Worm (Caenorhabditis elegans) whole organism, L4 larva: ENCODE results near the gene C44C10.9.
A peak's percentile ranks its signal among the peaks of the same experiment; 100 is the strongest.

Experiments
- lsy-2 ChIP-seq, 2 experiments: fragments of 150-350 bp in 1 of 2; sonication (generic microtip) in 1 of 2; optimal IDR thresholded peaks; 2 replicates each; lab custom pipeline; 2014 to 2017; ENCODE audit warnings: missing biosample characterization in 2 of 2, missing genetic modification characterization in 2 of 2
- nhr-11 ChIP-seq: fragments of 150-350 bp; optimal IDR thresholded peaks from 2 replicates; lab custom pipeline; 2014; ENCODE audit warnings: missing biosample characterization, missing genetic modification characterization
- nhr-237 ChIP-seq: sonication (generic microtip); optimal IDR thresholded peaks from 2 replicates; lab custom pipeline; 2017; ENCODE audit warnings: missing biosample characterization, missing genetic modification characterization
- pha-4 ChIP-seq, 2 experiments: fragments of 150-350 bp in 1 of 2; fragments of 200-800 bp in 1 of 2; sonication (Bioruptor generic) in 1 of 2; IDR thresholded peaks in 1 of 2; optimal IDR thresholded peaks in 1 of 2; 2 replicates each; pipeline versions ENCODE4 v1.3.6 to Lab custom; 2014 to 2022; ENCODE audit warnings: missing genetic modification characterization in 2 of 2, missing genetic modification reagents in 2 of 2, missing biosample characterization in 1 of 2, missing compliant biosample characterization in 1 of 2
- sdz-12 ChIP-seq: fragments of 200-800 bp; sonication (Bioruptor generic); optimal IDR thresholded peaks from 2 replicates; lab custom pipeline; 2018; ENCODE audit warnings: mild to moderate bottlenecking, missing genetic modification characterization, missing compliant biosample characterization
- skn-1 ChIP-seq: fragments of 150-350 bp; optimal IDR thresholded peaks from 2 replicates; lab custom pipeline; 2014; ENCODE audit warnings: missing biosample characterization, missing genetic modification characterization
- snpc-4 ChIP-seq: fragments of 150-350 bp; optimal IDR thresholded peaks from 2 replicates; lab custom pipeline; 2014; ENCODE audit warnings: missing biosample characterization, missing genetic modification characterization
- unc-130 ChIP-seq: sonication (generic microtip); optimal IDR thresholded peaks from 2 replicates; lab custom pipeline; 2016; ENCODE audit warnings: missing genetic modification reagents, missing genetic modification characterization, missing compliant biosample characterization
- ztf-11 ChIP-seq: fragments of 150-350 bp; optimal IDR thresholded peaks from 2 replicates; lab custom pipeline; 2014; ENCODE audit warnings: missing biosample characterization, missing genetic modification characterization

DNA sequence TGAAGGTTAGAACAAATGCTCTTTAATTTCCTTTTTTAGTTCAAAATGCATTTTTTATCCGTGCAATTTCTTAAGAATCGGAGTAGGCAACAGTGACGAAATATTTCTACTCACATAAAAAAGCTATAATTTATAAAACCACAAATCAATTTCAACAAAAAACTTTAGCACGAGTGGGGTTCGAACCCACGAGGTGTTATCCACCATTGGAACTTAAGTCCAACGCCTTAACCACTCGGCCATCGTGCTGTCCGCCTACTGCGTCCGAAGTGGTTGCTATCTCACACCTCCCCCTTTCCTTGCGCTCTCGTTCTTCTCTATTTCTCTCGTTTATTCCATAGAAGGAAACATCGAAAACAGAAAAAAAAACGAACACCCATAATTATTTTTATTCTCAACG is 41.4 kb upstream of the C44C10.9 start:
- peak; percentile 42 for TF ChIP-seq nhr-11
- TF ChIP-seq sdz-12 (GFP tag; lab: Kevin White, UChicago), result peak; percentile 86
- no peak for TF ChIP-seq lsy-2 (tag; optimal IDR thresholded peaks at IDR 0.05; lab: Kevin White, UChicago)
- no peak for TF ChIP-seq snpc-4
- TF ChIP-seq skn-1 (tag; lab: Kevin White, UChicago), result no peak
- no peak for TF ChIP-seq nhr-237
- peak; percentile 95 for TF ChIP-seq pha-4 (GFP tag; IDR thresholded peaks at IDR 0.05; lab: Robert Waterston, UW)
- TF ChIP-seq pha-4 (tag; optimal IDR thresholded peaks at IDR 0.05; lab: Kevin White, UChicago), result no peak
- TF ChIP-seq ztf-11 (tag; lab: Kevin White, UChicago), result no peak
- peak; percentile 52 for TF ChIP-seq unc-130 (GFP tag; lab: Kevin White, UChicago)
